Worm (Caenorhabditis elegans) whole organism, young adult: ENCODE results near the gene Y111B2A.12.

ENCODE experiments used
- Y56A3A.18 ChIP-seq: fragments of 200-800 bp; sonication (Bioruptor generic); IDR thresholded peaks from 2 replicates; pipeline ENCODE4 v1.3.6; 2022; ENCODE audit warnings: missing genetic modification reagents, missing genetic modification characterization, missing compliant biosample characterization
- attf-6 ChIP-seq: fragments of 200-800 bp; sonication (Bioruptor generic); IDR thresholded peaks from 2 replicates; pipeline ENCODE4 v1.3.6; 2022; ENCODE audit warnings: missing genetic modification reagents, missing genetic modification characterization, missing compliant biosample characterization
- ceh-79 ChIP-seq: sonication (generic microtip); optimal IDR thresholded peaks from 2 replicates; lab custom pipeline; 2017; ENCODE audit warnings: mild to moderate bottlenecking, missing genetic modification characterization, missing compliant biosample characterization
- efl-1 ChIP-seq: fragments of 150-350 bp; optimal IDR thresholded peaks from 2 replicates; lab custom pipeline; 2014; ENCODE audit warnings: missing biosample characterization, missing genetic modification reagents, missing genetic modification characterization
- ets-4 ChIP-seq: fragments of 200-800 bp; sonication (Bioruptor generic); optimal IDR thresholded peaks from 2 replicates; lab custom pipeline; 2018; ENCODE audit warnings: mild to moderate bottlenecking, missing genetic modification characterization, missing compliant biosample characterization
- fkh-3 ChIP-seq: sonication (generic microtip); optimal IDR thresholded peaks from 2 replicates; lab custom pipeline; 2016; ENCODE audit warnings: mild to moderate bottlenecking, missing genetic modification characterization, missing compliant biosample characterization
- him-1 ChIP-seq: sonication (generic microtip); optimal IDR thresholded peaks from 2 replicates; lab custom pipeline; 2016; ENCODE audit warnings: missing genotype, missing genetic modification reagents, missing genetic modification characterization, missing compliant biosample characterization
- nfya-2 ChIP-seq: fragments of 200-800 bp; sonication (Bioruptor generic); IDR thresholded peaks from 2 replicates; pipeline ENCODE4 v1.3.6; 2022; ENCODE audit warnings: missing genetic modification reagents, missing genetic modification characterization, missing compliant biosample characterization
- nhr-179 ChIP-seq: sonication (generic microtip); optimal IDR thresholded peaks from 2 replicates; lab custom pipeline; 2016; ENCODE audit warnings: mild to moderate bottlenecking, missing genetic modification characterization, missing compliant biosample characterization
- nhr-27 ChIP-seq: fragments of 200-800 bp; sonication (Bioruptor generic); optimal IDR thresholded peaks from 2 replicates; lab custom pipeline; 2018; ENCODE audit warnings: mild to moderate bottlenecking, missing genetic modification characterization, moderate library complexity, missing compliant biosample characterization
- unc-62 ChIP-seq: fragments of 150-350 bp; optimal IDR thresholded peaks from 2 replicates; lab custom pipeline; 2014; ENCODE audit warnings: missing biosample characterization, missing genetic modification reagents, missing genetic modification characterization

ce11 chrIII:12642511-12643168 lies 33.6 kb downstream of the Y111B2A.12 start:
- TF ChIP-seq unc-62 (GFP tag; lab: Kevin White, UChicago) (no peak), ceh-79 (tag; lab: Kevin White, UChicago) (no peak), nfya-2 (no peak), attf-6 (no peak), ets-4 (no peak), fkh-3 (tag; lab: Kevin White, UChicago) (no peak), efl-1 (no peak), nhr-27 (tag; lab: Kevin White, UChicago) (no peak), Y56A3A.18 (GFP tag; lab: Robert Waterston, UW) (no peak), nhr-179 (no peak), him-1 (tag; lab: Kevin White, UChicago) (no peak)
